Fruit fly (Drosophila melanogaster) whole organism, embryonic: ENCODE results near the gene CG4218.

Source experiments
- Aef1 ChIP-seq: fragments of 200-800 bp; sonication (Bioruptor generic); IDR thresholded peaks from 3 replicates; pipeline ENCODE4 v1.3.6; 2022; ENCODE audit warnings: missing biosample characterization, missing genetic modification characterization
- Awh ChIP-seq: fragments of 200-800 bp; sonication (Bioruptor generic); IDR thresholded peaks from 2 replicates; pipeline ENCODE4, ENCODE4 v1.3.6; 2022; ENCODE audit warnings: missing biosample characterization, missing genetic modification characterization
- CG10147 ChIP-seq: fragments of 200-800 bp; sonication (Bioruptor generic); optimal IDR thresholded peaks from 2 replicates; lab custom pipeline; 2019; ENCODE audit warnings: missing biosample characterization, mild to moderate bottlenecking, missing genetic modification characterization, moderate library complexity
- CG10209 ChIP-seq: fragments of 200-800 bp; sonication (Bioruptor generic); optimal IDR thresholded peaks from 3 replicates; lab custom pipeline; 2017; ENCODE audit warnings: missing biosample characterization, mild to moderate bottlenecking, missing genetic modification characterization, missing genetic modification reagents
- CG10267 ChIP-seq: fragments of 200-800 bp; sonication (Bioruptor generic); optimal IDR thresholded peaks from 2 replicates; lab custom pipeline; 2018; ENCODE audit warnings: missing biosample characterization, mild to moderate bottlenecking, missing genetic modification characterization, moderate library complexity
- CG10979 ChIP-seq: fragments of 200-800 bp; sonication (Bioruptor generic); optimal IDR thresholded peaks from 2 replicates; lab custom pipeline; 2018; ENCODE audit warnings: missing biosample characterization, mild to moderate bottlenecking, missing genetic modification characterization, moderate library complexity
- CG12155 ChIP-seq: fragments of 200-800 bp; sonication (Bioruptor generic); optimal IDR thresholded peaks from 3 replicates; lab custom pipeline; 2016; ENCODE audit warnings: missing biosample characterization, missing genetic modification characterization
- CG12391 ChIP-seq: fragments of 200-800 bp; sonication (Bioruptor generic); optimal IDR thresholded peaks from 3 replicates; lab custom pipeline; 2018; ENCODE audit warnings: missing biosample characterization, mild to moderate bottlenecking, missing genetic modification characterization, moderate library complexity
- CG15514 ChIP-seq: fragments of 200-800 bp; sonication (Bioruptor generic); optimal IDR thresholded peaks from 3 replicates; lab custom pipeline; 2017; ENCODE audit warnings: missing biosample characterization, missing genetic modification characterization, mild to moderate bottlenecking, moderate library complexity, missing genetic modification reagents
- CG15696 ChIP-seq: fragments of 200-800 bp; sonication (Bioruptor generic); optimal IDR thresholded peaks from 2 replicates; lab custom pipeline; 2019; ENCODE audit warnings: missing biosample characterization, mild to moderate bottlenecking, missing genetic modification characterization, moderate library complexity
- CG1603 ChIP-seq: fragments of 200-800 bp; sonication (Bioruptor generic); optimal IDR thresholded peaks from 2 replicates; lab custom pipeline; 2019; ENCODE audit warnings: missing biosample characterization, mild to moderate bottlenecking, missing genetic modification characterization, moderate library complexity
- CG16815 ChIP-seq: fragments of 200-800 bp; sonication (Bioruptor generic); optimal IDR thresholded peaks from 3 replicates; lab custom pipeline; 2017; ENCODE audit warnings: missing biosample characterization, mild to moderate bottlenecking, missing genetic modification characterization
- CG17361 ChIP-seq: fragments of 200-800 bp; sonication (Bioruptor generic); IDR thresholded peaks from 3 replicates; pipeline ENCODE4 v1.3.6; 2022; ENCODE audit warnings: missing biosample characterization, missing genetic modification characterization
- CG1792 ChIP-seq: fragments of 200-800 bp; sonication (Bioruptor generic); optimal IDR thresholded peaks from 2 replicates; lab custom pipeline; 2016; ENCODE audit warnings: missing biosample characterization, missing genetic modification characterization
- CG30403 ChIP-seq: fragments of 200-800 bp; sonication (Bioruptor generic); optimal IDR thresholded peaks from 3 replicates; lab custom pipeline; 2016; ENCODE audit warnings: missing biosample characterization, missing genetic modification characterization
- CG3065 ChIP-seq: fragments of 200-800 bp; sonication (Bioruptor generic); optimal IDR thresholded peaks from 2 replicates; lab custom pipeline; 2016; ENCODE audit warnings: missing biosample characterization, missing genetic modification characterization
- CG4360 ChIP-seq: fragments of 200-800 bp; sonication (Bioruptor generic); IDR thresholded peaks from 2 replicates; pipeline ENCODE4 v1.3.6; 2022; ENCODE audit warnings: missing biosample characterization, missing genetic modification characterization
- CG6689 ChIP-seq: fragments of 200-800 bp; sonication (Bioruptor generic); IDR thresholded peaks from 2 replicates; pipeline ENCODE4 v1.3.6; 2022; ENCODE audit warnings: missing biosample characterization, missing genetic modification characterization
- CG7271 ChIP-seq: fragments of 200-800 bp; sonication (Bioruptor generic); optimal IDR thresholded peaks from 2 replicates; lab custom pipeline; 2018; ENCODE audit warnings: missing biosample characterization, mild to moderate bottlenecking, missing genetic modification characterization, moderate library complexity
- CG8388 ChIP-seq: fragments of 200-800 bp; sonication (Bioruptor generic); optimal IDR thresholded peaks from 2 replicates; lab custom pipeline; 2019; ENCODE audit warnings: missing biosample characterization, mild to moderate bottlenecking, missing genetic modification characterization, moderate library complexity
- CG9727 ChIP-seq: fragments of 200-800 bp; sonication (Bioruptor generic); optimal IDR thresholded peaks from 3 replicates; lab custom pipeline; 2017; ENCODE audit warnings: missing biosample characterization, mild to moderate bottlenecking, missing genetic modification characterization
- CoRest ChIP-seq: fragments of 200-800 bp; sonication (Bioruptor generic); optimal IDR thresholded peaks from 3 replicates; lab custom pipeline; 2018; ENCODE audit warnings: missing biosample characterization, mild to moderate bottlenecking, missing genetic modification characterization, moderate library complexity
- Med ChIP-seq: fragments of 200-800 bp; sonication (Bioruptor generic); peaks from one replicate; lab custom pipeline; 2016; ENCODE audit warnings: missing biosample characterization, missing genetic modification characterization, mild to moderate bottlenecking, inconsistent platforms, moderate library complexity
- Oaz ChIP-seq: fragments of 200-800 bp; sonication (Bioruptor generic); IDR thresholded peaks from 2 replicates; pipeline ENCODE4 v1.3.6; 2022; ENCODE audit warnings: missing biosample characterization, missing genetic modification characterization
- Pdp1 ChIP-seq, 2 experiments: fragments of 200-800 bp; sonication (Bioruptor generic); optimal IDR thresholded peaks; 3 replicates each; lab custom pipeline; 2016; ENCODE audit warnings: missing biosample characterization in 2 of 2, missing genetic modification characterization in 2 of 2, mild to moderate bottlenecking in 1 of 2, moderate library complexity in 1 of 2
- Poxn ChIP-seq: fragments of 200-800 bp; sonication (Bioruptor generic); IDR thresholded peaks from 2 replicates; pipeline ENCODE4 v1.3.6; 2022; ENCODE audit warnings: missing biosample characterization, missing genetic modification characterization
- Sry-β ChIP-seq: fragments of 200-800 bp; sonication (Bioruptor generic); optimal IDR thresholded peaks from 2 replicates; lab custom pipeline; 2018; ENCODE audit warnings: missing biosample characterization, mild to moderate bottlenecking, missing genetic modification characterization, moderate library complexity
- Tbp ChIP-seq: fragments of >200 bp; optimal IDR thresholded peaks from 2 replicates; lab custom pipeline; 2018; ENCODE audit warnings: missing biosample characterization, missing genetic modification characterization
- Xrp1 ChIP-seq: fragments of 200-800 bp; sonication (Bioruptor generic); IDR thresholded peaks from 2 replicates; pipeline ENCODE4 v1.3.6; 2022; ENCODE audit warnings: missing biosample characterization, missing genetic modification characterization
- YL-1 ChIP-seq: fragments of 200-800 bp; sonication (Bioruptor generic); optimal IDR thresholded peaks from 3 replicates; lab custom pipeline; 2017; ENCODE audit warnings: missing biosample characterization, mild to moderate bottlenecking, missing genetic modification characterization
- bsh ChIP-seq, 2 experiments: fragments of 200-800 bp; sonication (Bioruptor generic); optimal IDR thresholded peaks; 2 replicates each; lab custom pipeline; 2017 to 2018; ENCODE audit warnings: mild to moderate bottlenecking in 2 of 2, missing biosample characterization in 2 of 2, missing genetic modification characterization in 2 of 2, moderate library complexity in 1 of 2
- da ChIP-seq: fragments of 200-800 bp; sonication (Bioruptor generic); optimal IDR thresholded peaks from 2 replicates; lab custom pipeline; 2016; ENCODE audit warnings: missing biosample characterization, missing genetic modification characterization
- dmrt11E ChIP-seq: fragments of 200-800 bp; sonication (Bioruptor generic); optimal IDR thresholded peaks from 3 replicates; lab custom pipeline; 2018; ENCODE audit warnings: missing biosample characterization, mild to moderate bottlenecking, missing genetic modification characterization, moderate library complexity
- eve ChIP-seq, 2 experiments: fragments of >200 bp; optimal IDR thresholded peaks; 2 replicates each; lab custom pipeline; 2017; ENCODE audit warnings: missing biosample characterization in 2 of 2, missing genetic modification characterization in 2 of 2
- fd102C ChIP-seq: fragments of 200-800 bp; sonication (Bioruptor generic); optimal IDR thresholded peaks from 2 replicates; lab custom pipeline; 2018; ENCODE audit warnings: missing biosample characterization, mild to moderate bottlenecking, missing genetic modification characterization, moderate library complexity
- gem ChIP-seq: fragments of 200-800 bp; sonication (Bioruptor generic); optimal IDR thresholded peaks from 2 replicates; lab custom pipeline; 2019; ENCODE audit warnings: missing biosample characterization, mild to moderate bottlenecking, missing genetic modification characterization, moderate library complexity
- grau ChIP-seq: fragments of 200-800 bp; optimal IDR thresholded peaks from 3 replicates; lab custom pipeline; 2019; ENCODE audit warnings: missing biosample characterization, mild to moderate bottlenecking, missing genetic modification characterization, moderate library complexity
- kni ChIP-seq: fragments of 200-800 bp; sonication (Bioruptor generic); optimal IDR thresholded peaks from 3 replicates; lab custom pipeline; 2017; ENCODE audit warnings: mild to moderate bottlenecking, missing biosample characterization, missing genetic modification reagents, missing genetic modification characterization
- lola ChIP-seq, 3 experiments: fragments of >200 bp in 2 of 3; fragments of 200-800 bp in 1 of 3; sonication (Bioruptor generic) in 1 of 3; optimal IDR thresholded peaks; 2 replicates each; lab custom pipeline; 2017 to 2019; ENCODE audit warnings: missing biosample characterization in 3 of 3, missing genetic modification characterization in 3 of 3, mild to moderate bottlenecking in 1 of 3, moderate library complexity in 1 of 3
- pfk ChIP-seq: fragments of 200-800 bp; sonication (Bioruptor generic); optimal IDR thresholded peaks from 2 replicates; lab custom pipeline; 2018; ENCODE audit warnings: missing biosample characterization, mild to moderate bottlenecking, missing genetic modification characterization, moderate library complexity
- phol ChIP-seq: fragments of 200-800 bp; sonication (Bioruptor generic); optimal IDR thresholded peaks from 3 replicates; lab custom pipeline; 2018; ENCODE audit warnings: missing biosample characterization, mild to moderate bottlenecking, missing genetic modification characterization, moderate library complexity
- prd ChIP-seq, 3 experiments: fragments of >200 bp in 2 of 3; fragments of 200-800 bp in 1 of 3; sonication (Bioruptor generic) in 1 of 3; optimal IDR thresholded peaks in 2 of 3; IDR thresholded peaks in 1 of 3; 2 replicates in 2 of 3; 3 replicates in 1 of 3; pipeline versions ENCODE4 v1.3.6 to Lab custom; 2017 to 2022; ENCODE audit warnings: missing biosample characterization in 1 of 3, missing genetic modification characterization in 1 of 3
- sens ChIP-seq: fragments of 200-800 bp; sonication (Bioruptor generic); peaks from one replicate; lab custom pipeline; 2016; ENCODE audit warnings: missing biosample characterization, missing genetic modification characterization
- sna ChIP-seq: fragments of 200-800 bp; sonication (Bioruptor generic); IDR thresholded peaks from 2 replicates; pipeline ENCODE4 v1.3.6; 2022; ENCODE audit warnings: missing biosample characterization, missing genetic modification characterization; ENCODE audit not compliant: partially characterized antibody
- twi ChIP-seq: fragments of 200-800 bp; optimal IDR thresholded peaks from 2 replicates; lab custom pipeline; 2019; ENCODE audit warnings: missing biosample characterization, mild to moderate bottlenecking, missing genetic modification characterization, moderate library complexity
- vnd ChIP-seq: fragments of 200-800 bp; sonication (Bioruptor generic); IDR thresholded peaks from 3 replicates; pipeline ENCODE4 v1.3.6; 2022; ENCODE audit warnings: missing biosample characterization, missing genetic modification characterization; ENCODE audit not compliant: partially characterized antibody
- zen ChIP-seq: fragments of 200-800 bp; sonication (Bioruptor generic); optimal IDR thresholded peaks from 3 replicates; lab custom pipeline; 2018; ENCODE audit warnings: missing biosample characterization, mild to moderate bottlenecking, missing genetic modification characterization, moderate library complexity
- zfh1 ChIP-seq: fragments of 200-800 bp; sonication (Bioruptor generic); IDR thresholded peaks from 3 replicates; pipeline ENCODE4 v1.3.6; 2022; ENCODE audit warnings: missing biosample characterization, missing genetic modification characterization

Gene CG4218

dm6 chr2L:14539872-14540524 lies 8.9 kb downstream of the CG4218 start (continued):
- TF ChIP-seq CoRest: peak; percentile 9
- TF ChIP-seq sens (GFP tag; lab: Kevin White, UChicago): peak; percentile 86
- peak in 1 of 2 experiments; percentile 11 for TF ChIP-seq bsh (GFP tag; optimal IDR thresholded peaks at IDR 0.05; lab: Kevin White, UChicago)
- TF ChIP-seq CG12155 (GFP tag; lab: Kevin White, UChicago): no peak
- peak in 1 of 2 experiments; percentile 1 for TF ChIP-seq Pdp1 (GFP tag; optimal IDR thresholded peaks at IDR 0.05; lab: Kevin White, UChicago)
- TF ChIP-seq Sry-β (GFP tag; lab: Kevin White, UChicago): no peak
- TF ChIP-seq CG10209 (GFP tag; lab: Kevin White, UChicago): peak; percentile 18
- 0 out of 3 replicates have a peak, but pooled peaks have one; percentile 11 for TF ChIP-seq vnd
- TF ChIP-seq CG15696 (tag; lab: Kevin White, UChicago): peak; percentile 20
- no peak for TF ChIP-seq CG15514
- peak; percentile 39 for TF ChIP-seq CG10979 (tag; lab: Kevin White, UChicago)
- TF ChIP-seq Awh: peak; percentile 59; the same call in 1 of the 2 replicates
- TF ChIP-seq lola (GFP tag; optimal IDR thresholded peaks at IDR 0.05; lab: Kevin White, UChicago): peak in 1 of 3 experiments; percentile 52
- TF ChIP-seq prd (optimal IDR thresholded peaks at IDR 0.05; lab: Kevin White, UChicago): no peak
- TF ChIP-seq prd (GFP tag; IDR thresholded peaks at IDR 0.05; lab: Robert Waterston, UW): peak; percentile 33; the same call in 2 of the 3 replicates
- peak; percentile 9 for TF ChIP-seq CG16815 (GFP tag; lab: Kevin White, UChicago)
- 0 out of 2 replicates have a peak, but pooled peaks have one; percentile 23 for TF ChIP-seq CG6689 (GFP tag; lab: Robert Waterston, UW)
- no peak for TF ChIP-seq Tbp
- TF ChIP-seq CG12391: peak; percentile 30
- TF ChIP-seq CG1603 (tag; lab: Kevin White, UChicago): peak; percentile 24
- peak; percentile 64 for TF ChIP-seq zen
- TF ChIP-seq dmrt11E (tag; lab: Kevin White, UChicago): peak; percentile 65
- peak; percentile 83 for TF ChIP-seq CG4360
- no peak for TF ChIP-seq Oaz (GFP tag; lab: Robert Waterston, UW)
- TF ChIP-seq kni: peak; percentile 72
- no peak for TF ChIP-seq CG10147 (GFP tag; lab: Kevin White, UChicago)
- no peak for TF ChIP-seq pfk (GFP tag; lab: Kevin White, UChicago)
- peak; percentile 14 for TF ChIP-seq CG10267 (tag; lab: Kevin White, UChicago)
- peak; percentile 88 for TF ChIP-seq twi
- peak; percentile 3 for TF ChIP-seq CG30403
- TF ChIP-seq, all 482 proteins: peak for 54

dm6 chr2L:14538853-14539358 lies 10.0 kb downstream of the CG4218 start:
- TF ChIP-seq da (GFP tag; lab: Kevin White, UChicago) (no peak), YL-1 (GFP tag; lab: Kevin White, UChicago) (no peak), fd102C (GFP tag; lab: Kevin White, UChicago) (no peak), CG8388 (GFP tag; lab: Kevin White, UChicago) (peak; percentile 58), sens (GFP tag; lab: Kevin White, UChicago) (peak; percentile 67), Xrp1 (GFP tag; lab: Robert Waterston, UW) (0 out of 2 replicates have a peak, but pooled peaks have one; percentile 17), Poxn (GFP tag; lab: Robert Waterston, UW) (no peak), Aef1 (GFP tag; lab: Robert Waterston, UW) (no peak), CG3065 (no peak), grau (tag; lab: Kevin White, UChicago) (peak; percentile 31), zfh1 (GFP tag; lab: Robert Waterston, UW) (0 out of 3 replicates have a peak, but pooled peaks have one; percentile 13), CG17361 (GFP tag; lab: Robert Waterston, UW) (0 out of 3 replicates have a peak, but pooled peaks have one; percentile 4), gem (tag; lab: Kevin White, UChicago) (peak; percentile 38), sna (GFP tag; lab: Robert Waterston, UW) (no peak), Med (GFP tag; lab: Kevin White, UChicago) (peak; percentile 49), CG1792 (GFP tag; lab: Kevin White, UChicago) (no peak), CG7271 (no peak), CG9727 (GFP tag; lab: Kevin White, UChicago) (peak; percentile 7), eve (GFP tag; optimal IDR thresholded peaks at IDR 0.05; lab: Kevin White, UChicago) (peak in 1 of 2 experiments; percentile 63), phol (tag; lab: Kevin White, UChicago) (peak; percentile 16)
